Worm (Caenorhabditis elegans): ENCODE results near the gene T07G12.5.

DNA sequence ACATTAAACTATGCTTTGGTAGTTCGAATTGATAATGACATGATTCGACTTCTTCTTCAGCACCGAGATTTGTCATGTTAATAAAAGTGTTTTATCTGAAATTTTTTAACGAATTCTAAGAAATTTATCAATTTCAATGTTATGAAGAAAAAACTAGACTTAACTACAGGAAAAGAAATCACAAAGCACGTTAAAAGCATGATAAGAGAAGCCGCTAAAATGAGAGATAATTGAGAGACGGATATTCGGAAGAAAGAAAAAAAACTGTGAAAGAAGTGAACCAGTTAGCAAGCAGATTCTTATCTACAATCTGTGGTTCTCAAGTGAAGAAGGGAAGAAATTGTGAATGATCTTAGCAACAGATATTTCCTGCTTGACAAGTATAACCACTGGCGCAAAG is 44.1 kb upstream of the T07G12.5 start, which contains the start of gene C43F9.4:
- no peak for TF ChIP-seq C04F5.9 (tag; optimal IDR thresholded peaks at IDR 0.05)
- TF ChIP-seq nhr-237 (tag; optimal IDR thresholded peaks at IDR 0.05): no peak
